Fruit fly (Drosophila melanogaster) whole organism, embryonic: ENCODE data around the gene CG13407.

Source experiments
- CG10431 ChIP-seq: fragments of 200-800 bp; sonication (Bioruptor generic); optimal IDR thresholded peaks from 3 replicates; lab custom pipeline; 2018; ENCODE audit warnings: missing biosample characterization, mild to moderate bottlenecking, missing genetic modification characterization
- CG11085 ChIP-seq: fragments of 200-800 bp; sonication (Bioruptor generic); IDR thresholded peaks from 2 replicates; pipeline ENCODE4 v1.3.6; 2022; ENCODE audit warnings: missing biosample characterization, missing genetic modification characterization
- CG11247 ChIP-seq: fragments of 200-800 bp; sonication (Bioruptor generic); IDR thresholded peaks from 2 replicates; pipeline ENCODE4 v1.3.6; 2022; ENCODE audit warnings: missing biosample characterization, missing genetic modification characterization
- CG11456 ChIP-seq: fragments of 200-800 bp; sonication (Bioruptor generic); IDR thresholded peaks from 3 replicates; pipeline ENCODE4 v1.3.6; 2022; ENCODE audit warnings: missing biosample characterization, missing genetic modification characterization
- CG12104 ChIP-seq: fragments of 200-800 bp; sonication (Bioruptor generic); optimal IDR thresholded peaks from 3 replicates; lab custom pipeline; 2016; ENCODE audit warnings: missing biosample characterization, missing genetic modification characterization
- CG1233 ChIP-seq: fragments of 200-800 bp; sonication (Bioruptor generic); optimal IDR thresholded peaks from 4 replicates; lab custom pipeline; 2018; ENCODE audit warnings: missing biosample characterization, mild to moderate bottlenecking, missing genetic modification characterization
- CG13424 ChIP-seq: fragments of 200-800 bp; sonication (Bioruptor generic); optimal IDR thresholded peaks from 2 replicates; lab custom pipeline; 2019; ENCODE audit warnings: missing biosample characterization, mild to moderate bottlenecking, missing genetic modification characterization, moderate library complexity
- CG14441 ChIP-seq: fragments of 200-800 bp; sonication (Bioruptor generic); IDR thresholded peaks from 2 replicates; pipeline ENCODE4 v1.3.6; 2022; ENCODE audit warnings: missing biosample characterization, missing genetic modification characterization
- CG15011 ChIP-seq: fragments of 200-800 bp; sonication (Bioruptor generic); optimal IDR thresholded peaks from 3 replicates; lab custom pipeline; 2018; ENCODE audit warnings: missing biosample characterization, mild to moderate bottlenecking, missing genetic modification characterization
- CG17912 ChIP-seq: fragments of 200-800 bp; sonication (Bioruptor generic); optimal IDR thresholded peaks from 2 replicates; lab custom pipeline; 2018; ENCODE audit warnings: missing biosample characterization, mild to moderate bottlenecking, missing genetic modification characterization
- CG31388 ChIP-seq: fragments of 200-800 bp; sonication (Bioruptor generic); optimal IDR thresholded peaks from 2 replicates; lab custom pipeline; 2016; ENCODE audit warnings: missing biosample characterization, missing genetic modification characterization
- CG3726 ChIP-seq: fragments of 200-800 bp; sonication (Bioruptor generic); IDR thresholded peaks from 3 replicates; pipeline ENCODE4, ENCODE4 v1.3.6; 2022; ENCODE audit warnings: missing biosample characterization, missing genetic modification characterization
- CG4404 ChIP-seq: fragments of 200-800 bp; sonication (Bioruptor generic); IDR thresholded peaks from 2 replicates; pipeline ENCODE4 v1.3.6; 2022; ENCODE audit warnings: missing biosample characterization, missing genetic modification characterization
- CG4424 ChIP-seq: fragments of 200-800 bp; sonication (Bioruptor generic); optimal IDR thresholded peaks from 3 replicates; lab custom pipeline; 2016; ENCODE audit warnings: missing biosample characterization, missing genetic modification characterization
- CG4820 ChIP-seq: fragments of 200-800 bp; sonication (Bioruptor generic); optimal IDR thresholded peaks from 3 replicates; lab custom pipeline; 2016; ENCODE audit warnings: missing biosample characterization, missing genetic modification characterization
- CG5180 ChIP-seq: fragments of 200-800 bp; sonication (Bioruptor generic); optimal IDR thresholded peaks from 3 replicates; lab custom pipeline; 2017; ENCODE audit warnings: missing biosample characterization, missing genetic modification characterization, mild to moderate bottlenecking, moderate library complexity, missing genetic modification reagents
- CG5245 ChIP-seq: fragments of 200-800 bp; sonication (Bioruptor generic); optimal IDR thresholded peaks from 3 replicates; lab custom pipeline; 2016; ENCODE audit warnings: missing biosample characterization, missing genetic modification characterization
- CG5953 ChIP-seq: fragments of 200-800 bp; sonication (Bioruptor generic); IDR thresholded peaks from 2 replicates; pipeline ENCODE4 v1.3.6; 2022; ENCODE audit warnings: missing biosample characterization, missing genetic modification characterization
- CG6272 ChIP-seq: fragments of 200-800 bp; sonication (Bioruptor generic); IDR thresholded peaks from 2 replicates; pipeline ENCODE4 v1.3.6; 2022; ENCODE audit warnings: missing biosample characterization, missing genetic modification characterization
- CG6689 ChIP-seq: fragments of 200-800 bp; sonication (Bioruptor generic); IDR thresholded peaks from 2 replicates; pipeline ENCODE4 v1.3.6; 2022; ENCODE audit warnings: missing biosample characterization, missing genetic modification characterization
- CG6813 ChIP-seq: fragments of 200-800 bp; sonication (Bioruptor generic); optimal IDR thresholded peaks from 2 replicates; lab custom pipeline; 2017; ENCODE audit warnings: missing biosample characterization, missing genetic modification characterization, mild to moderate bottlenecking, moderate library complexity, missing genetic modification reagents
- CG7357 ChIP-seq: fragments of 200-800 bp; sonication (Bioruptor generic); IDR thresholded peaks from 3 replicates; pipeline ENCODE4 v1.3.6; 2022; ENCODE audit warnings: missing biosample characterization, missing genetic modification characterization
- CG8765 ChIP-seq: fragments of 200-800 bp; sonication (Bioruptor generic); IDR thresholded peaks from 2 replicates; pipeline ENCODE4 v1.3.6; 2022; ENCODE audit warnings: missing biosample characterization, missing genetic modification characterization
- CG9437 ChIP-seq: fragments of 200-800 bp; sonication (Bioruptor generic); optimal IDR thresholded peaks from 2 replicates; lab custom pipeline; 2018; ENCODE audit warnings: missing biosample characterization, mild to moderate bottlenecking, missing genetic modification characterization
- D19A ChIP-seq: fragments of 200-800 bp; optimal IDR thresholded peaks from 3 replicates; lab custom pipeline; 2019; ENCODE audit warnings: missing biosample characterization, mild to moderate bottlenecking, missing genetic modification characterization, moderate library complexity
- E2f1 ChIP-seq: fragments of 200-800 bp; sonication (Bioruptor generic); IDR thresholded peaks from 2 replicates; pipeline ENCODE4 v1.3.6; 2022; ENCODE audit warnings: missing biosample characterization, missing genetic modification characterization
- E2f2 ChIP-seq: fragments of 200-800 bp; sonication (Bioruptor generic); IDR thresholded peaks from 2 replicates; pipeline ENCODE4 v1.3.6; 2022; ENCODE audit warnings: missing biosample characterization, missing genetic modification characterization
- HmgD ChIP-seq: fragments of 200-800 bp; sonication (Bioruptor generic); optimal IDR thresholded peaks from 3 replicates; lab custom pipeline; 2016; ENCODE audit warnings: missing biosample characterization, missing genetic modification characterization
- Hr39 ChIP-seq: fragments of >200 bp; optimal IDR thresholded peaks from 2 replicates; lab custom pipeline; 2017
- Hr51 ChIP-seq, 2 experiments: fragments of 200-800 bp; sonication (Bioruptor generic); optimal IDR thresholded peaks; 2 replicates in 1 of 2; 3 replicates in 1 of 2; lab custom pipeline; 2016 to 2018; ENCODE audit warnings: missing biosample characterization in 2 of 2, missing genetic modification characterization in 2 of 2, mild to moderate bottlenecking in 1 of 2, moderate library complexity in 1 of 2
- Opbp ChIP-seq: fragments of 200-800 bp; sonication (Bioruptor generic); IDR thresholded peaks from 3 replicates; pipeline ENCODE4 v1.3.6; 2022; ENCODE audit warnings: missing biosample characterization, missing genetic modification characterization; ENCODE audit not compliant: partially characterized antibody
- Rfx ChIP-seq: fragments of 200-800 bp; sonication (Bioruptor generic); IDR thresholded peaks from 2 replicates; pipeline ENCODE4 v1.3.6; 2022; ENCODE audit warnings: missing biosample characterization, missing genetic modification characterization
- TFAM ChIP-seq: fragments of 200-800 bp; sonication (Bioruptor generic); optimal IDR thresholded peaks from 2 replicates; lab custom pipeline; 2017; ENCODE audit warnings: missing biosample characterization, missing genetic modification characterization, inconsistent platforms
- Xrp1 ChIP-seq: fragments of 200-800 bp; sonication (Bioruptor generic); IDR thresholded peaks from 2 replicates; pipeline ENCODE4 v1.3.6; 2022; ENCODE audit warnings: missing biosample characterization, missing genetic modification characterization
- abd-A ChIP-seq: fragments of 200-800 bp; sonication (Bioruptor generic); optimal IDR thresholded peaks from 3 replicates; lab custom pipeline; 2019; ENCODE audit warnings: missing biosample characterization, mild to moderate bottlenecking, missing genetic modification characterization, moderate library complexity
- amos ChIP-seq: fragments of 200-800 bp; sonication (Bioruptor generic); IDR thresholded peaks from 2 replicates; pipeline ENCODE4 v1.3.6; 2022; ENCODE audit warnings: missing biosample characterization, missing genetic modification characterization; ENCODE audit not compliant: partially characterized antibody
- ase ChIP-seq: fragments of 200-800 bp; sonication (Bioruptor generic); IDR thresholded peaks from 3 replicates; pipeline ENCODE4 v1.3.6; 2022; ENCODE audit warnings: missing biosample characterization, missing genetic modification characterization
- chinmo ChIP-seq: fragments of 200-800 bp; sonication (Bioruptor generic); IDR thresholded peaks from 4 replicates; pipeline ENCODE4 v1.3.6; 2022; ENCODE audit warnings: missing biosample characterization, missing genetic modification characterization; ENCODE audit not compliant: partially characterized antibody
- dmrt99B ChIP-seq: fragments of 200-800 bp; sonication (Bioruptor generic); optimal IDR thresholded peaks from 2 replicates; lab custom pipeline; 2018; ENCODE audit warnings: missing biosample characterization, mild to moderate bottlenecking, missing genetic modification characterization, moderate library complexity
- hkb ChIP-seq, 2 experiments: fragments of 200-800 bp in 1 of 2; fragments of >200 bp in 1 of 2; sonication (Bioruptor generic) in 1 of 2; IDR thresholded peaks in 1 of 2; optimal IDR thresholded peaks in 1 of 2; 2 replicates each; pipeline versions ENCODE4 v1.3.6 to Lab custom; 2017 to 2022; ENCODE audit warnings: missing biosample characterization in 1 of 2, missing genetic modification characterization in 1 of 2
- hth ChIP-seq: fragments of >200 bp; optimal IDR thresholded peaks from 2 replicates; lab custom pipeline; 2017; ENCODE audit warnings: inconsistent platforms
- luna ChIP-seq: fragments of 200-800 bp; sonication (Bioruptor generic); optimal IDR thresholded peaks from 2 replicates; lab custom pipeline; 2016; ENCODE audit warnings: missing biosample characterization, missing genetic modification characterization
- maf-S ChIP-seq: fragments of 200-800 bp; sonication (Bioruptor generic); optimal IDR thresholded peaks from 2 replicates; lab custom pipeline; 2016; ENCODE audit warnings: missing biosample characterization, missing genetic modification characterization
- row ChIP-seq: fragments of 200-800 bp; sonication (Bioruptor generic); IDR thresholded peaks from 3 replicates; pipeline ENCODE4 v1.3.6; 2022; ENCODE audit warnings: missing biosample characterization, missing genetic modification characterization
- sd ChIP-seq: fragments of 200-800 bp; sonication (Bioruptor generic); optimal IDR thresholded peaks from 3 replicates; lab custom pipeline; 2018; ENCODE audit warnings: missing biosample characterization, mild to moderate bottlenecking, missing genetic modification characterization, moderate library complexity
- sisA ChIP-seq: fragments of 200-800 bp; sonication (Bioruptor generic); IDR thresholded peaks from 2 replicates; pipeline ENCODE4 v1.3.6; 2022; ENCODE audit warnings: missing biosample characterization, missing genetic modification characterization
- stc ChIP-seq: fragments of 200-800 bp; sonication (Bioruptor generic); IDR thresholded peaks from 2 replicates; pipeline ENCODE4 v1.3.6; 2022; ENCODE audit warnings: missing biosample characterization, missing genetic modification characterization
- tio ChIP-seq: fragments of 200-800 bp; sonication (Bioruptor generic); optimal IDR thresholded peaks from 2 replicates; lab custom pipeline; 2017; ENCODE audit warnings: missing biosample characterization, missing genetic modification characterization, inconsistent platforms
- ttk ChIP-seq: fragments of 200-800 bp; sonication (Bioruptor generic); IDR thresholded peaks from 2 replicates; pipeline ENCODE4 v2.1.2; 2022; ENCODE audit warnings: missing biosample characterization, missing genetic modification characterization
- vvl ChIP-seq: fragments of 200-800 bp; sonication (Bioruptor generic); IDR thresholded peaks from 2 replicates; pipeline ENCODE4 v1.3.6; 2022; ENCODE audit warnings: missing biosample characterization, missing genetic modification characterization

Gene CG13407

dm6 chr3R:22133337-22134014 lies 30.3 kb downstream of the CG13407 start, which contains the start of gene SKIP (continued):
- TF ChIP-seq CG17912 (GFP tag; lab: Kevin White, UChicago): no peak
- TF ChIP-seq CG8765 (GFP tag; lab: Robert Waterston, UW): no peak
- peak; percentile 40 for TF ChIP-seq D19A (tag; lab: Kevin White, UChicago)
- no peak for TF ChIP-seq CG15011 (GFP tag; lab: Kevin White, UChicago)
- no peak for TF ChIP-seq TFAM (GFP tag; lab: Kevin White, UChicago)
- peak; percentile 100 for TF ChIP-seq CG5180 (GFP tag; lab: Kevin White, UChicago)
- peak; percentile 70 for TF ChIP-seq E2f2
- TF ChIP-seq abd-A: peak; percentile 58
- no peak for TF ChIP-seq CG4404
- peak; percentile 61; the same call in 1 of the 2 replicates for TF ChIP-seq Rfx (GFP tag; lab: Robert Waterston, UW)
- peak; percentile 77 for TF ChIP-seq vvl
- TF ChIP-seq ase (GFP tag; lab: Robert Waterston, UW): peak; percentile 35; the same call in 1 of the 3 replicates
- no peak for TF ChIP-seq CG11247
- peak; percentile 65; the same call in 2 of the 3 replicates for TF ChIP-seq Opbp (GFP tag; lab: Robert Waterston, UW)
- peak; percentile 29 for TF ChIP-seq CG4424
- TF ChIP-seq sd (tag; lab: Kevin White, UChicago): no peak
- TF ChIP-seq CG5245 (GFP tag; lab: Kevin White, UChicago): peak; percentile 52
- 0 out of 2 replicates have a peak, but pooled peaks have one; percentile 33 for TF ChIP-seq Xrp1
- peak; percentile 53; the same call in 1 of the 2 replicates for TF ChIP-seq CG5953 (GFP tag; lab: Robert Waterston, UW)
- no peak for TF ChIP-seq CG9437
- peak; percentile 8; the same call in 1 of the 3 replicates for TF ChIP-seq row
- no peak for TF ChIP-seq CG11085 (GFP tag; lab: Robert Waterston, UW)
- peak; percentile 5 for TF ChIP-seq CG10431 (GFP tag; lab: Kevin White, UChicago)
- no peak for TF ChIP-seq hkb (optimal IDR thresholded peaks at IDR 0.05; lab: Kevin White, UChicago)
- peak; percentile 41; the same call in 1 of the 2 replicates for TF ChIP-seq hkb (GFP tag; IDR thresholded peaks at IDR 0.05; lab: Robert Waterston, UW)
- TF ChIP-seq CG6813: no peak
- no peak for TF ChIP-seq Hr39 (lab: Kevin White, UChicago)
- peak; percentile 46 for TF ChIP-seq amos
- TF ChIP-seq CG12104: no peak
- no peak for TF ChIP-seq CG31388 (GFP tag; lab: Kevin White, UChicago)
- TF ChIP-seq CG6689 (GFP tag; lab: Robert Waterston, UW): no peak
- peak; percentile 18; the same call in 1 of the 2 replicates for TF ChIP-seq stc (GFP tag; lab: Robert Waterston, UW)
- TF ChIP-seq Hr51 (GFP tag; optimal IDR thresholded peaks at IDR 0.05; lab: Kevin White, UChicago): no peak
- peak; percentile 13 for TF ChIP-seq HmgD (GFP tag; lab: Kevin White, UChicago)
- TF ChIP-seq hth (lab: Kevin White, UChicago): no peak
- TF ChIP-seq E2f1: peak; percentile 10; the same call in 1 of the 2 replicates
- no peak for TF ChIP-seq CG13424
- TF ChIP-seq ttk (GFP tag; lab: Robert Waterston, UW): no peak
- TF ChIP-seq sisA (GFP tag; lab: Robert Waterston, UW): no peak
- no peak for TF ChIP-seq CG6272 (GFP tag; lab: Robert Waterston, UW)
- TF ChIP-seq CG3726 (GFP tag; lab: Robert Waterston, UW): no peak
- TF ChIP-seq CG4820: no peak
- peak; percentile 14 for TF ChIP-seq dmrt99B (tag; lab: Kevin White, UChicago)
- TF ChIP-seq CG1233 (GFP tag; lab: Kevin White, UChicago): peak; percentile 27
- no peak for TF ChIP-seq CG7357 (GFP tag; lab: Robert Waterston, UW)
- 0 out of 2 replicates have a peak, but pooled peaks have one; percentile 15 for TF ChIP-seq CG14441
- peak; percentile 72; the same call in 2 of the 4 replicates for TF ChIP-seq chinmo
- TF ChIP-seq luna: no peak
- TF ChIP-seq maf-S (GFP tag; lab: Kevin White, UChicago): peak; percentile 16
- no peak for TF ChIP-seq tio (GFP tag; lab: Kevin White, UChicago)
- peak; percentile 46; the same call in 1 of the 3 replicates for TF ChIP-seq CG11456 (GFP tag; lab: Robert Waterston, UW)
